Fruit fly (Drosophila melanogaster): ENCODE measurements around the gene CG5746.

DNA sequence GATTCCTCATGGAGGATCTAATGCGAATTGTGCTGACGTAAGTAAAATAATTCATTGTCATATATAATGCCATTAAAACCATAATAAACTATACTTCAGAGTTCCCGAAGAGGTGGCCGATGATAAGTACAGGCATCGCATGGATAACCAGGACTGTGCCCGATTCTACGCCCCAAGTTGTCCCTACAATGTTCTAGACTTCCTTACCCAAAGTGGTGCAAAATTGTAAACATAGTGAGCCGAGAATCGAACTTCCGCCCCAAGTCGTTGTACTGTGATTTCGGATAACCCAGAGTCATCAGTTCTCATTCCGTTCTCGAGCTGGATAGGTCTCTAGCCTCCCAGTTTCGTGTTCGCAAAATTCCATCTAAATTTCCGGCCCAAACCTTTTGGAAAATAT lies 14.2 kb upstream of the CG5746 start, which contains the start of gene CG33340:
- TF ChIP-seq Mrtf (GFP tag; IDR thresholded peaks at IDR 0.05): no peak
- no peak for TF ChIP-seq ranshi (GFP tag; IDR thresholded peaks at IDR 0.05)
- no peak for TF ChIP-seq row (GFP tag; IDR thresholded peaks at IDR 0.05)
- TF ChIP-seq CG8478 (optimal IDR thresholded peaks at IDR 0.05): no peak
- TF ChIP-seq grn (GFP tag; optimal IDR thresholded peaks at IDR 0.05): no peak
